Fruit fly (Drosophila melanogaster) whole organism, wandering third instar larva: ENCODE results near the gene CG45101.

Experiments
- Abd-B ChIP-seq: fragments of >200 bp; optimal IDR thresholded peaks from 2 replicates; lab custom pipeline; 2017; ENCODE audit warnings: missing biosample characterization, missing genetic modification characterization
- CG32264 ChIP-seq: fragments of 200-800 bp; sonication (Bioruptor generic); optimal IDR thresholded peaks from 2 replicates; lab custom pipeline; 2016; ENCODE audit warnings: missing biosample characterization, missing genetic modification characterization
- CG9705 ChIP-seq: fragments of 200-800 bp; sonication (Bioruptor generic); optimal IDR thresholded peaks from 2 replicates; lab custom pipeline; 2018; ENCODE audit warnings: missing biosample characterization, mild to moderate bottlenecking, missing genetic modification characterization
- CrebA ChIP-seq: fragments of 200-800 bp; sonication (Bioruptor generic); optimal IDR thresholded peaks from 2 replicates; lab custom pipeline; 2016; ENCODE audit warnings: missing biosample characterization, mild to moderate bottlenecking, missing genetic modification characterization, borderline replicate concordance
- Dfd ChIP-seq: fragments of >200 bp; optimal IDR thresholded peaks from 2 replicates; lab custom pipeline; 2017; ENCODE audit warnings: missing biosample characterization, missing genetic modification characterization
- Dif ChIP-seq: fragments of 200-275, 200-300 bp; sonication (Bioruptor generic); optimal IDR thresholded peaks from 2 replicates; lab custom pipeline; 2018; ENCODE audit warnings: missing biosample characterization, missing genetic modification characterization; ENCODE audit not compliant: partially characterized antibody
- GATAd ChIP-seq: sonication (Bioruptor generic); optimal IDR thresholded peaks from 2 replicates; lab custom pipeline; 2016; ENCODE audit warnings: missing biosample characterization, missing genetic modification characterization
- HLH106 ChIP-seq: fragments of 200-800 bp; optimal IDR thresholded peaks from 3 replicates; lab custom pipeline; 2019; ENCODE audit warnings: missing biosample characterization, mild to moderate bottlenecking, missing genetic modification characterization, moderate library complexity
- Hnf4 ChIP-seq: fragments of 200-800 bp; sonication (Bioruptor generic); optimal IDR thresholded peaks from 2 replicates; lab custom pipeline; 2016; ENCODE audit warnings: missing biosample characterization, mild to moderate bottlenecking, missing genetic modification characterization
- Hr78 ChIP-seq: fragments of >200 bp; optimal IDR thresholded peaks from 2 replicates; lab custom pipeline; 2017; ENCODE audit warnings: missing biosample characterization, missing genetic modification characterization
- Hr83 ChIP-seq: fragments of 200-300 bp; sonication (Bioruptor generic); optimal IDR thresholded peaks from 2 replicates; lab custom pipeline; 2016; ENCODE audit warnings: missing biosample characterization, mild to moderate bottlenecking, missing genetic modification characterization, moderate library complexity; ENCODE audit not compliant: poor library complexity, severe bottlenecking
- Jra ChIP-seq: sonication (Bioruptor generic); optimal IDR thresholded peaks from 2 replicates; lab custom pipeline; 2016; ENCODE audit warnings: missing biosample characterization, missing genetic modification characterization
- Mio ChIP-seq: sonication (Bioruptor generic); optimal IDR thresholded peaks from 2 replicates; lab custom pipeline; 2016; ENCODE audit warnings: missing biosample characterization, missing genetic modification characterization
- Myc ChIP-seq: fragments of >200 bp; optimal IDR thresholded peaks from 2 replicates; lab custom pipeline; 2017
- N ChIP-seq: fragments of >200 bp; optimal IDR thresholded peaks from 2 replicates; lab custom pipeline; 2018; ENCODE audit warnings: missing biosample characterization, missing external identifiers, missing genetic modification characterization
- OdsH ChIP-seq: fragments of 200-800 bp; sonication (Bioruptor generic); optimal IDR thresholded peaks from 2 replicates; lab custom pipeline; 2016; ENCODE audit warnings: missing biosample characterization, mild to moderate bottlenecking, missing genetic modification characterization
- Rel ChIP-seq, 2 experiments: fragments of 200-800 bp; sonication (Bioruptor generic) in 1 of 2; optimal IDR thresholded peaks; 2 replicates in 1 of 2; 3 replicates in 1 of 2; lab custom pipeline; 2016 to 2019; ENCODE audit warnings: mild to moderate bottlenecking in 2 of 2, missing biosample characterization in 2 of 2, missing genetic modification characterization in 2 of 2, moderate library complexity in 1 of 2
- Sp1 ChIP-seq: fragments of 200-800 bp; sonication (Bioruptor generic); optimal IDR thresholded peaks from 3 replicates; lab custom pipeline; 2019; ENCODE audit warnings: missing biosample characterization, mild to moderate bottlenecking, missing genetic modification characterization, moderate library complexity
- Vsx2 ChIP-seq: fragments of 200-300, 225-300 bp; sonication (Bioruptor generic); optimal IDR thresholded peaks from 2 replicates; lab custom pipeline; 2018; ENCODE audit warnings: missing biosample characterization, missing genetic modification characterization; ENCODE audit not compliant: partially characterized antibody
- br ChIP-seq: fragments of 200-800 bp; sonication (Bioruptor generic); optimal IDR thresholded peaks from 2 replicates; lab custom pipeline; 2016; ENCODE audit warnings: missing biosample characterization, missing genetic modification characterization
- brk ChIP-seq: fragments of 200-800 bp; sonication (Bioruptor generic); optimal IDR thresholded peaks from 2 replicates; lab custom pipeline; 2016; ENCODE audit warnings: missing biosample characterization, mild to moderate bottlenecking, missing genetic modification characterization
- dl ChIP-seq, 2 experiments: fragments of 175-275, 200-275 bp in 1 of 2; fragments of 200-275 bp in 1 of 2; sonication (Bioruptor generic); optimal IDR thresholded peaks; lab custom pipeline; 2018; ENCODE audit warnings: mild to moderate bottlenecking in 2 of 2, missing biosample characterization in 2 of 2, missing genetic modification characterization in 2 of 2, moderate library complexity in 2 of 2; ENCODE audit not compliant: partially characterized antibody in 2 of 2, insufficient read depth in 1 of 2
- dmrt93B ChIP-seq: fragments of 200-800 bp; sonication (Bioruptor generic); optimal IDR thresholded peaks from 2 replicates; lab custom pipeline; 2018; ENCODE audit warnings: missing biosample characterization, mild to moderate bottlenecking, missing genetic modification characterization
- dsf ChIP-seq: sonication (Bioruptor generic); optimal IDR thresholded peaks from 2 replicates; lab custom pipeline; 2016; ENCODE audit warnings: missing biosample characterization, missing genetic modification characterization, borderline replicate concordance
- ey ChIP-seq: fragments of 200-800 bp; sonication (Bioruptor generic); optimal IDR thresholded peaks from 2 replicates; lab custom pipeline; 2016; ENCODE audit warnings: missing biosample characterization, missing genetic modification characterization
- foxo ChIP-seq, 2 experiments: fragments of 200-800 bp; sonication (Bioruptor generic); optimal IDR thresholded peaks; 2 replicates in 1 of 2; 3 replicates in 1 of 2; lab custom pipeline; 2016 to 2017; ENCODE audit warnings: missing biosample characterization in 2 of 2, missing genetic modification characterization in 2 of 2
- fru ChIP-seq: fragments of 200-800 bp; sonication (Bioruptor generic); optimal IDR thresholded peaks from 3 replicates; lab custom pipeline; 2016; ENCODE audit warnings: missing biosample characterization, mild to moderate bottlenecking, missing genetic modification characterization
- h ChIP-seq: fragments of 200-800 bp; sonication (Bioruptor generic); optimal IDR thresholded peaks from 3 replicates; lab custom pipeline; 2016; ENCODE audit warnings: missing biosample characterization, mild to moderate bottlenecking, missing genetic modification characterization
- jim ChIP-seq: fragments of 175-275, 200-325 bp; sonication (Bioruptor generic); optimal IDR thresholded peaks from 2 replicates; lab custom pipeline; 2016; ENCODE audit warnings: missing biosample characterization, mild to moderate bottlenecking, missing genetic modification characterization
- lola ChIP-seq: fragments of >200 bp; optimal IDR thresholded peaks from 2 replicates; lab custom pipeline; 2017; ENCODE audit warnings: missing biosample characterization, missing genetic modification characterization
- pan ChIP-seq: fragments of >200 bp; optimal IDR thresholded peaks from 2 replicates; lab custom pipeline; 2017
- psq ChIP-seq: fragments of 200-800 bp; sonication (Bioruptor generic); optimal IDR thresholded peaks from 3 replicates; lab custom pipeline; 2017; ENCODE audit warnings: missing biosample characterization, mild to moderate bottlenecking, missing genetic modification characterization, moderate library complexity
- rgr ChIP-seq: fragments of 200-800 bp; sonication (Bioruptor generic); optimal IDR thresholded peaks from 3 replicates; lab custom pipeline; 2016; ENCODE audit warnings: missing biosample characterization, mild to moderate bottlenecking, missing genetic modification characterization
- sage ChIP-seq: fragments of 200-800 bp; sonication (Bioruptor generic); optimal IDR thresholded peaks from 2 replicates; lab custom pipeline; 2016; ENCODE audit warnings: missing biosample characterization, mild to moderate bottlenecking, missing genetic modification characterization
- sv ChIP-seq: fragments of 200-800 bp; sonication (Bioruptor generic); optimal IDR thresholded peaks from 3 replicates; lab custom pipeline; 2016; ENCODE audit warnings: missing biosample characterization, missing genetic modification characterization
- tai ChIP-seq: sonication (Bioruptor generic); optimal IDR thresholded peaks from 2 replicates; lab custom pipeline; 2016; ENCODE audit warnings: missing biosample characterization, missing genetic modification characterization
- usp ChIP-seq: fragments of >200 bp; optimal IDR thresholded peaks from 2 replicates; lab custom pipeline; 2017; ENCODE audit warnings: missing biosample characterization, missing genetic modification characterization
- woc ChIP-seq: sonication (Bioruptor generic); optimal IDR thresholded peaks from 2 replicates; lab custom pipeline; 2016; ENCODE audit warnings: missing biosample characterization, mild to moderate bottlenecking, missing genetic modification characterization

The CG45101 gene

dm6 chr3L:11091943-11092609 lies 27.3 kb downstream of the CG45101 start:
- no peak for TF ChIP-seq sage
- TF ChIP-seq HLH106 (tag; lab: Kevin White, UChicago) = peak; percentile 44
- TF ChIP-seq N (GFP tag; lab: Kevin White, UChicago) = no peak
- TF ChIP-seq Mio (GFP tag; lab: Kevin White, UChicago) = no peak
- no peak for TF ChIP-seq Dfd
- no peak for TF ChIP-seq lola (GFP tag; lab: Kevin White, UChicago)
- TF ChIP-seq foxo (GFP tag; optimal IDR thresholded peaks at IDR 0.05; lab: Kevin White, UChicago) = peak in 1 of 2 experiments; percentile 88
- peak; percentile 85 for TF ChIP-seq tai
- peak; percentile 86 for TF ChIP-seq Hnf4 (GFP tag; lab: Kevin White, UChicago)
- no peak for TF ChIP-seq Myc (lab: Kevin White, UChicago)
- peak; percentile 83 for TF ChIP-seq Hr83 (GFP tag; lab: Kevin White, UChicago)
- TF ChIP-seq Rel (GFP tag; optimal IDR thresholded peaks at IDR 0.05; lab: Kevin White, UChicago) = no peak
- TF ChIP-seq Rel (tag; optimal IDR thresholded peaks at IDR 0.05; lab: Kevin White, UChicago) = peak; percentile 57
- no peak for TF ChIP-seq GATAd (GFP tag; lab: Kevin White, UChicago)
- TF ChIP-seq usp (GFP tag; lab: Kevin White, UChicago) = no peak
- peak; percentile 14 for TF ChIP-seq sv (GFP tag; lab: Kevin White, UChicago)
- TF ChIP-seq OdsH = peak; percentile 74
- peak; percentile 95 for TF ChIP-seq psq
- peak; percentile 61 for TF ChIP-seq ey (GFP tag; lab: Kevin White, UChicago)
- no peak for TF ChIP-seq dl (GFP tag; optimal IDR thresholded peaks at IDR 0.05; lab: Kevin White, UChicago; ENCODE audit: insufficient read depth in 1 of 2, partially characterized antibody in 2 of 2)
- no peak for TF ChIP-seq Abd-B (GFP tag; lab: Kevin White, UChicago)
- peak; percentile 31 for TF ChIP-seq CG9705 (GFP tag; lab: Kevin White, UChicago)
- peak; percentile 58 for TF ChIP-seq CG32264 (GFP tag; lab: Kevin White, UChicago)
- no peak for TF ChIP-seq pan (lab: Kevin White, UChicago)
- no peak for TF ChIP-seq CrebA (GFP tag; lab: Kevin White, UChicago)
- TF ChIP-seq jim = peak; percentile 66
- peak; percentile 78 for TF ChIP-seq Jra
- TF ChIP-seq dmrt93B (GFP tag; lab: Kevin White, UChicago) = peak; percentile 3
- TF ChIP-seq brk (GFP tag; lab: Kevin White, UChicago) = peak; percentile 68
- TF ChIP-seq fru (GFP tag; lab: Kevin White, UChicago) = peak; percentile 73
- peak; percentile 64 for TF ChIP-seq woc (GFP tag; lab: Kevin White, UChicago)
- TF ChIP-seq Dif (GFP tag; lab: Kevin White, UChicago) = peak; percentile 39
- no peak for TF ChIP-seq dsf (GFP tag; lab: Kevin White, UChicago)
- peak; percentile 89 for TF ChIP-seq h (GFP tag; lab: Kevin White, UChicago)
- TF ChIP-seq Sp1 (GFP tag; lab: Kevin White, UChicago) = peak; percentile 43
- TF ChIP-seq Hr78 = no peak
- peak; percentile 78 for TF ChIP-seq br
- TF ChIP-seq Vsx2 = no peak
- TF ChIP-seq rgr (GFP tag; lab: Kevin White, UChicago) = peak; percentile 90

- TF ChIP-seq N (GFP tag; lab: Kevin White, UChicago) = peak; percentile 5
- TF ChIP-seq CrebA (GFP tag; lab: Kevin White, UChicago) = no peak
- TF ChIP-seq psq = peak; percentile 94
- TF ChIP-seq Vsx2 = no peak
- no peak for TF ChIP-seq Dif (GFP tag; lab: Kevin White, UChicago)
- TF ChIP-seq, all 38 proteins: peak for 2
Observed at dm6 chr3L:11092610-11092961, 27.8 kb downstream of the CG45101 start.
